Worm (Caenorhabditis elegans): ENCODE results near the gene sem-5.

DNA sequence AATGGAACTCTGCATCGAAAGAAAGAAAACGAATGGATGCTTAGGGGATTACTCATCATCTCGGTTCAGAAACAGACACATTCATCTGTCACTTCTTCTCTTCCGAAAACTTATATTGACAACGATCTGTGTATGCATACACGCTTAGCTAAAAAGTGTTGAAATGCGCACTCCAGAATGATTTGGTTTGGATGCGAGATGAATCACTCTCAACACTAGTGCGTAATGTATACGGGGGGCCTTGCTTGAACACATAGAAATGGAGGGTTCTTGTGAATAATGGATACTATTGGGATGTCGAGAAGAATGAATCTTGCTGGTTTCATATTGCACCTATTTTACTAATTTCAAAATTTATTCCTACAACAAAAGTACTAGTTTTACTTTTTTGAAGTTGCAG lies 2.5 kb upstream of the sem-5 start:
- no peak for TF ChIP-seq nhr-76 (tag; optimal IDR thresholded peaks at IDR 0.05)
- no peak for TF ChIP-seq nhr-28 (tag; optimal IDR thresholded peaks at IDR 0.05)
- TF ChIP-seq ztf-11 (tag; optimal IDR thresholded peaks at IDR 0.05) = no peak
- TF ChIP-seq elt-3 (tag; optimal IDR thresholded peaks at IDR 0.05) = no peak
- no peak for TF ChIP-seq pha-4 (tag; optimal IDR thresholded peaks at IDR 0.05)
- no peak for TF ChIP-seq ces-1 (GFP tag; optimal IDR thresholded peaks at IDR 0.05)
- no peak for TF ChIP-seq lsy-2 (tag; optimal IDR thresholded peaks at IDR 0.05)
- TF ChIP-seq unc-120 (tag; optimal IDR thresholded peaks at IDR 0.05; ENCODE audit: poor library complexity, severe bottlenecking) = no peak
- TF ChIP-seq elt-1 (tag; optimal IDR thresholded peaks at IDR 0.05; ENCODE audit: borderline replicate concordance, insufficient read depth) = no peak
- TF ChIP-seq nhr-237 (tag; optimal IDR thresholded peaks at IDR 0.05) = no peak
- no peak for TF ChIP-seq unc-62 (GFP tag; optimal IDR thresholded peaks at IDR 0.05)
- TF ChIP-seq ceh-39 (tag; optimal IDR thresholded peaks at IDR 0.05) = no peak
